Worm (Caenorhabditis elegans) whole organism, L1 larva: ENCODE measurements around the gene prdx-3.

Experiments
- C16A3.4 ChIP-seq: fragments of 150-350 bp; optimal IDR thresholded peaks from 2 replicates; lab custom pipeline; 2014; ENCODE audit warnings: missing biosample characterization, missing genetic modification characterization
- C34B4.2 ChIP-seq: sonication (generic microtip); optimal IDR thresholded peaks from 2 replicates; lab custom pipeline; 2017; ENCODE audit warnings: mild to moderate bottlenecking, missing genetic modification characterization, missing compliant biosample characterization
- alr-1 ChIP-seq: fragments of 200-800 bp; sonication (Bioruptor generic); optimal IDR thresholded peaks from 2 replicates; lab custom pipeline; 2018; ENCODE audit warnings: borderline replicate concordance, mild to moderate bottlenecking, missing genetic modification characterization, missing compliant biosample characterization
- aly-2 ChIP-seq: fragments of 150-350 bp; optimal IDR thresholded peaks from 2 replicates; lab custom pipeline; 2014; ENCODE audit warnings: missing biosample characterization, missing genetic modification characterization
- blmp-1 ChIP-seq: fragments of 150-350 bp; optimal IDR thresholded peaks from 2 replicates; lab custom pipeline; 2014; ENCODE audit warnings: missing biosample characterization, missing genetic modification characterization
- ceh-88 ChIP-seq: fragments of 200-800 bp; sonication (Bioruptor generic); IDR thresholded peaks from 2 replicates; pipeline ENCODE4 v1.3.6; 2022; ENCODE audit warnings: missing genetic modification characterization, missing compliant biosample characterization
- dpl-1 ChIP-seq, 3 experiments: fragments of 150-350 bp in 2 of 3; sonication (generic microtip) in 1 of 3; optimal IDR thresholded peaks; 2 replicates each; lab custom pipeline; 2014 to 2017; ENCODE audit warnings: missing biosample characterization in 3 of 3, missing genetic modification characterization in 3 of 3, missing genetic modification reagents in 3 of 3
- dsc-1 ChIP-seq: sonication (generic microtip); optimal IDR thresholded peaks from 2 replicates; lab custom pipeline; 2016; ENCODE audit warnings: mild to moderate bottlenecking, missing genetic modification characterization, missing compliant biosample characterization
- efl-1 ChIP-seq, 4 experiments: fragments of 150-350 bp; optimal IDR thresholded peaks in 3 of 4; peaks in 1 of 4; 1 replicate in 1 of 4; 2 replicates in 3 of 4; lab custom pipeline; 2014; ENCODE audit warnings: missing biosample characterization in 2 of 4, missing genetic modification characterization in 2 of 4, missing genetic modification reagents in 2 of 4
- efl-3 ChIP-seq: fragments of 200-800 bp; sonication (Bioruptor generic); optimal IDR thresholded peaks from 2 replicates; lab custom pipeline; 2018; ENCODE audit warnings: mild to moderate bottlenecking, missing genetic modification characterization, missing compliant biosample characterization
- egl-27 ChIP-seq, 2 experiments: fragments of 150-350 bp in 1 of 2; sonication (generic microtip); optimal IDR thresholded peaks; 3 replicates each; lab custom pipeline; 2017 to 2018; ENCODE audit warnings: missing biosample characterization in 2 of 2, missing genetic modification characterization in 2 of 2, missing genetic modification reagents in 2 of 2
- elt-2 ChIP-seq: sonication (generic microtip); optimal IDR thresholded peaks from 2 replicates; lab custom pipeline; 2016; ENCODE audit warnings: missing genetic modification characterization, mild to moderate bottlenecking, inconsistent platforms, missing compliant biosample characterization, missing genetic modification reagents
- elt-3 ChIP-seq, 6 experiments: fragments of 150-350 bp in 1 of 6; sonication (generic microtip); optimal IDR thresholded peaks; 2 replicates each; lab custom pipeline; 2017 to 2018; ENCODE audit warnings: missing biosample characterization in 6 of 6, missing genetic modification characterization in 6 of 6, inconsistent platforms in 1 of 6
- fkh-8 ChIP-seq: sonication (generic microtip); optimal IDR thresholded peaks from 2 replicates; lab custom pipeline; 2016; ENCODE audit warnings: mild to moderate bottlenecking, missing genetic modification characterization, missing compliant biosample characterization
- fos-1 ChIP-seq: fragments of 150-350 bp; optimal IDR thresholded peaks from 2 replicates; lab custom pipeline; 2014; ENCODE audit warnings: missing biosample characterization, missing genetic modification characterization
- grh-1 ChIP-seq: fragments of 200-800 bp; sonication (Bioruptor generic); IDR thresholded peaks from 2 replicates; pipeline ENCODE4 v1.3.6; 2022; ENCODE audit warnings: missing genetic modification reagents, missing genetic modification characterization, missing compliant biosample characterization
- hlh-4 ChIP-seq: sonication (generic microtip); optimal IDR thresholded peaks from 2 replicates; lab custom pipeline; 2016; ENCODE audit warnings: mild to moderate bottlenecking, missing genetic modification characterization, missing compliant biosample characterization
- irx-1 ChIP-seq: sonication (generic microtip); optimal IDR thresholded peaks from 2 replicates; lab custom pipeline; 2016; ENCODE audit warnings: missing genetic modification characterization, missing compliant biosample characterization
- isw-1 ChIP-seq: fragments of 200-800 bp; sonication (Bioruptor generic); IDR thresholded peaks from 2 replicates; pipeline ENCODE4 v1.3.6; 2022; ENCODE audit warnings: missing genetic modification characterization, missing compliant biosample characterization
- lin-14 ChIP-seq: fragments of 200-800 bp; sonication (Bioruptor generic); optimal IDR thresholded peaks from 2 replicates; lab custom pipeline; 2018; ENCODE audit warnings: mild to moderate bottlenecking, missing genetic modification characterization, moderate library complexity, missing compliant biosample characterization
- lin-35 ChIP-seq, 2 experiments: fragments of 150-350 bp; optimal IDR thresholded peaks; 2 replicates each; lab custom pipeline; 2014; ENCODE audit warnings: missing biosample characterization in 2 of 2, missing genetic modification characterization in 2 of 2, missing genetic modification reagents in 2 of 2
- lir-3 ChIP-seq: sonication (generic microtip); optimal IDR thresholded peaks from 2 replicates; lab custom pipeline; 2016; ENCODE audit warnings: mild to moderate bottlenecking, missing genetic modification characterization, moderate library complexity, missing compliant biosample characterization; ENCODE audit not compliant: poor library complexity
- lsy-2 ChIP-seq, 2 experiments: fragments of 150-350 bp; optimal IDR thresholded peaks; 2 replicates each; lab custom pipeline; 2014; ENCODE audit warnings: missing biosample characterization in 2 of 2, missing genetic modification characterization in 2 of 2
- mdl-1 ChIP-seq, 2 experiments: fragments of 150-350 bp; optimal IDR thresholded peaks; 2 replicates each; lab custom pipeline; 2014 to 2017; ENCODE audit warnings: missing biosample characterization in 2 of 2, missing genetic modification characterization in 2 of 2, inconsistent platforms in 1 of 2
- mep-1 ChIP-seq: fragments of 150-350 bp; optimal IDR thresholded peaks from 2 replicates; lab custom pipeline; 2014; ENCODE audit warnings: missing biosample characterization, missing genetic modification characterization
- nhr-19 ChIP-seq: fragments of 200-800 bp; sonication (Bioruptor generic); conservative IDR thresholded peaks from 2 replicates; pipeline ENCODE4 v1.3.6; 2022; ENCODE audit warnings: missing genetic modification characterization, missing compliant biosample characterization
- nhr-20 ChIP-seq: sonication (generic microtip); optimal IDR thresholded peaks from 2 replicates; lab custom pipeline; 2016; ENCODE audit warnings: mild to moderate bottlenecking, missing genetic modification characterization, missing compliant biosample characterization
- nhr-47 ChIP-seq: sonication (generic microtip); optimal IDR thresholded peaks from 2 replicates; lab custom pipeline; 2016; ENCODE audit warnings: mild to moderate bottlenecking, missing genetic modification characterization, moderate library complexity, missing compliant biosample characterization
- nhr-71 ChIP-seq: sonication (generic microtip); optimal IDR thresholded peaks from 2 replicates; lab custom pipeline; 2016; ENCODE audit warnings: mild to moderate bottlenecking, missing genetic modification characterization, moderate library complexity, missing compliant biosample characterization
- nhr-85 ChIP-seq: sonication (generic microtip); peaks from one replicate; lab custom pipeline; 2016; ENCODE audit warnings: missing genetic modification characterization, inconsistent platforms, missing compliant biosample characterization
- nhr-90 ChIP-seq: sonication (generic microtip); optimal IDR thresholded peaks from 2 replicates; lab custom pipeline; 2016; ENCODE audit warnings: mild to moderate bottlenecking, missing genetic modification characterization, missing compliant biosample characterization; ENCODE audit not compliant: poor library complexity
- pax-3 ChIP-seq: fragments of 200-800 bp; sonication (Bioruptor generic); optimal IDR thresholded peaks from 2 replicates; lab custom pipeline; 2018; ENCODE audit warnings: mild to moderate bottlenecking, missing genetic modification characterization, moderate library complexity, missing compliant biosample characterization
- rnt-1 ChIP-seq: sonication (generic microtip); optimal IDR thresholded peaks from 2 replicates; lab custom pipeline; 2016; ENCODE audit warnings: mild to moderate bottlenecking, missing genetic modification characterization, moderate library complexity, missing compliant biosample characterization
- skn-1 ChIP-seq: fragments of 150-350 bp; optimal IDR thresholded peaks from 2 replicates; lab custom pipeline; 2014; ENCODE audit warnings: missing biosample characterization, missing genetic modification characterization
- snu-23 ChIP-seq: sonication (generic microtip); optimal IDR thresholded peaks from 2 replicates; lab custom pipeline; 2016; ENCODE audit warnings: missing genetic modification characterization, missing compliant biosample characterization
- sptf-1 ChIP-seq: fragments of 150-350 bp; optimal IDR thresholded peaks from 2 replicates; lab custom pipeline; 2014; ENCODE audit warnings: missing biosample characterization, missing genetic modification characterization
- sup-37 ChIP-seq: fragments of 200-800 bp; sonication (Bioruptor generic); optimal IDR thresholded peaks from 2 replicates; lab custom pipeline; 2018; ENCODE audit warnings: mild to moderate bottlenecking, missing genetic modification characterization, missing compliant biosample characterization
- swsn-7 ChIP-seq: sonication (generic microtip); optimal IDR thresholded peaks from 2 replicates; lab custom pipeline; 2016; ENCODE audit warnings: missing genetic modification characterization, missing compliant biosample characterization
- tbx-2 ChIP-seq: sonication (generic microtip); optimal IDR thresholded peaks from 2 replicates; lab custom pipeline; 2016; ENCODE audit warnings: missing genetic modification characterization, missing compliant biosample characterization
- tlp-1 ChIP-seq: fragments of 150-350 bp; optimal IDR thresholded peaks from 2 replicates; lab custom pipeline; 2014; ENCODE audit warnings: missing biosample characterization, missing genetic modification characterization
- unc-130 ChIP-seq: fragments of 150-350 bp; optimal IDR thresholded peaks from 2 replicates; lab custom pipeline; 2017; ENCODE audit warnings: missing biosample characterization, missing genetic modification characterization, inconsistent platforms
- unc-98 ChIP-seq: fragments of 200-800 bp; sonication (Bioruptor generic); IDR thresholded peaks from 2 replicates; pipeline ENCODE4 v1.3.6; 2022; ENCODE audit warnings: missing genetic modification characterization, missing compliant biosample characterization
- xbp-1 ChIP-seq: sonication (generic microtip); optimal IDR thresholded peaks from 2 replicates; lab custom pipeline; 2016; ENCODE audit warnings: missing genetic modification characterization, missing compliant biosample characterization

prdx-3 gene

DNA sequence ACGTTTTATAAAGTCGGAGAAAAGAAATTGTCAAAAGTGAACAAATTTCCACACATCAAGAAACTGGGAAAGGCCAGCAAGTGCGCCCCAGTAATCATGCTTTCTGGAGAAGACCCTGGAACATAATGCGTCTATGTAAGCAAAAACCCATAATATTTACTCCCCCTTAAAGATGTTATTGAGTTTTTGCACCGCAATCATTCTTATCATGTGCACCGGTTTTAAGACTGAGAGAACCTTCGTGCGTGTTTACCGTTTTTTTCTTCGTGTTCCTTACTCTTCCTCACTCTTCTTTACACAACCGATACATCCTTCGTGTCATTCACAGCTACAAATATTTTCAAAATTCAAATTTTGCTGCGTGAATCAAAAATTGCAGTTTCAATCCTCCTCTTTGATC is 34.4 kb upstream of the prdx-3 start:
- TF ChIP-seq alr-1 (tag; lab: Kevin White, UChicago) (no peak), unc-130 (tag; lab: Kevin White, UChicago) (no peak), hlh-4 (tag; lab: Kevin White, UChicago) (no peak), fos-1 (tag; lab: Kevin White, UChicago) (no peak), elt-2 (tag; lab: Kevin White, UChicago) (no peak), blmp-1 (tag; lab: Kevin White, UChicago) (no peak), tlp-1 (tag; lab: Kevin White, UChicago) (no peak), sptf-1 (tag; lab: Kevin White, UChicago) (no peak), grh-1 (no peak), efl-3 (GFP tag; lab: Kevin White, UChicago) (no peak), unc-98 (GFP tag; lab: Robert Waterston, UW) (no peak), nhr-47 (no peak)

DNA sequence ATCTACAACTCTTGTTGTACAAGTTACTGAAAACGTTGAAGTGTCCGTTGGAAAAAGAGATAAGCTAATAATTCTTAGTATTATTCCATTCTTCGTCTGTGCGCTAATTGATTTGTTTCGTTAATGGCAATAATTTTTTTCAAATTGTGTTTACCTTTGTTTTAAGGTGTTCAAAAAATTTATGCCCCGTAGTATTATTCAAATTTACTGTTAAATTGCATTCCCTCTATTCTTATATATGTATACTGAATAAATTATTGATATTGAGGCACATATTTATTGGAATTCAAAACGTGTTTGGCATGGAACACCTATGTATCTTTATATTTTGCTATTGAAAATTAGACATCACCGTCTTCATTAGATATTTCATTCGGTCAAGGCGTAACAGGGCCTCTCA is 32.4 kb upstream of the prdx-3 start, which contains the start of gene pals-26:
Gene pals-26, plus strand, starts transcription at position 301 of the 400 bp plus-strand sequence.
- TF ChIP-seq blmp-1 (tag; lab: Kevin White, UChicago) (no peak), lir-3 (no peak), egl-27 (tag; optimal IDR thresholded peaks at IDR 0.05; lab: Kevin White, UChicago) (no peak), C34B4.2 (tag; lab: Kevin White, UChicago) (no peak), sup-37 (no peak), aly-2 (no peak), elt-2 (tag; lab: Kevin White, UChicago) (no peak), xbp-1 (tag; lab: Kevin White, UChicago) (no peak), lin-14 (GFP tag; lab: Kevin White, UChicago) (no peak)

DNA sequence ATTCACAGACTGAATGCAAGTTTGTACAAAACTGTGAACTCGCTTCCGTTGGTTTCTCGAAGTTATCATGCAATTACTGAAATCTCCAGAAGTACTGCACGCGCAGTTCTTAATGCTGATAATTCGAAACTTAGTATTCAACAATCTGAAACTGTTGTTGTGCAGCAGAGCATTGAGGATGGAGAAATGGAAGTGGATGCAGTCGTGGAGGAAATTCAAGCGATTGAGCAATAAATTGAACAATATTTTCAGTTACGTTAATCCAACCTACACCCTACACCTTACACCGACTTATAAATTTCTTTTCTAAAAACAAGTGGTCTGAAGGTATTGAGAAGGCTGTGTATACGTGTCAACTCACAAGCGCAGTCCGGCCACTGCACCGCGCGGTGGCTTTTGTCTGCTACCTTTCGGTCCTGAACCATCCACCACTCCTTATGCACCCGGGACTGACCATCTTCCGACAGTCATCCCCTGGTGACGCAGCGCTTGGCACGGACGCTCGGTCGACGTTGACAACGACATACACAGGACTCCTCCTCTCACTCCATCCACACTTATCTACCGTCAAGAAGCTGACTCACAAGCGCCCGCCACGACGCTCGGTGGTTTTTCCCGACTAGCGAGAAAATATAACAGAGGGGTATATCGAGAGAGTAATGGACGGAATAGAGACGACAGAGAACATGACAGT is 28.5 kb upstream of the prdx-3 start:
- TF ChIP-seq fkh-8: peak; percentile 29
- TF ChIP-seq mep-1 (tag; lab: Kevin White, UChicago): peak; percentile 50
- TF ChIP-seq nhr-71 (tag; lab: Kevin White, UChicago): peak; percentile 62
- TF ChIP-seq elt-3 (tag; optimal IDR thresholded peaks at IDR 0.05; lab: Kevin White, UChicago): peak in 1 of 6 experiments; percentile 17
- TF ChIP-seq lin-35 (GFP tag; optimal IDR thresholded peaks at IDR 0.05; lab: Kevin White, UChicago): peak in 1 of 2 experiments; percentile 21
- peak; percentile 8; the same call in 1 of the 2 replicates for TF ChIP-seq isw-1 (GFP tag; lab: Robert Waterston, UW)
- peak; percentile 52 for TF ChIP-seq swsn-7 (tag; lab: Kevin White, UChicago)
- peak; percentile 48; the same call in 1 of the 2 replicates for TF ChIP-seq ceh-88 (GFP tag; lab: Robert Waterston, UW)
- TF ChIP-seq mdl-1 (tag; optimal IDR thresholded peaks at IDR 0.05; lab: Kevin White, UChicago): peak in 1 of 2 experiments; percentile 1
- TF ChIP-seq lir-3: peak; percentile 8
- peak in 1 of 2 experiments; percentile 38 for TF ChIP-seq efl-1 (optimal IDR thresholded peaks at IDR 0.05; lab: Kevin White, UChicago)
- TF ChIP-seq efl-1 (GFP tag; optimal IDR thresholded peaks at IDR 0.05 in 1 of 2; lab: Kevin White, UChicago): peak in 1 of 2 experiments; percentile 61
- TF ChIP-seq aly-2: peak; percentile 30
- TF ChIP-seq dpl-1 (GFP tag; optimal IDR thresholded peaks at IDR 0.05; lab: Kevin White, UChicago): peak in 1 of 3 experiments; percentile 5
- peak; percentile 52 for TF ChIP-seq snu-23 (GFP tag; lab: Kevin White, UChicago)
- TF ChIP-seq grh-1: 0 out of 2 replicates have a peak, but pooled peaks have one; percentile 28
- peak; percentile 13 for TF ChIP-seq pax-3 (tag; lab: Kevin White, UChicago)
- TF ChIP-seq C16A3.4 (tag; lab: Kevin White, UChicago): peak; percentile 23
- TF ChIP-seq irx-1 (tag; lab: Kevin White, UChicago): peak; percentile 19
- peak; percentile 25 for TF ChIP-seq dsc-1 (tag; lab: Kevin White, UChicago)
- peak; percentile 30 to 65 for TF ChIP-seq lsy-2 (tag; optimal IDR thresholded peaks at IDR 0.05; lab: Kevin White, UChicago)
- TF ChIP-seq tbx-2: peak; percentile 23
- peak; percentile 56 for TF ChIP-seq nhr-85 (tag; lab: Kevin White, UChicago)
- TF ChIP-seq nhr-47: peak; percentile 56
- peak; percentile 28 for TF ChIP-seq rnt-1 (tag; lab: Kevin White, UChicago)
- peak; percentile 25 for TF ChIP-seq xbp-1 (tag; lab: Kevin White, UChicago)
- TF ChIP-seq nhr-20 (tag; lab: Kevin White, UChicago): peak; percentile 48
- TF ChIP-seq skn-1 (tag; lab: Kevin White, UChicago): peak; percentile 27
- TF ChIP-seq nhr-90: peak; percentile 56
- peak; percentile 28 for TF ChIP-seq blmp-1 (tag; lab: Kevin White, UChicago)
- peak; percentile 81 for TF ChIP-seq nhr-19 (GFP tag; lab: Robert Waterston, UW)
